Fruit fly (Drosophila melanogaster): ENCODE data around the gene Pgd.

The Pgd gene

dm6 chrX:2107782-2108409 lies 37.0 kb upstream of the Pgd start:
- no peak for TF ChIP-seq Dfd (GFP tag; optimal IDR thresholded peaks at IDR 0.05)
- no peak for TF ChIP-seq br (GFP tag; optimal IDR thresholded peaks at IDR 0.05)
- TF ChIP-seq fru (GFP tag; optimal IDR thresholded peaks at IDR 0.05), result no peak
- TF ChIP-seq CG9705 (GFP tag; optimal IDR thresholded peaks at IDR 0.05), result no peak
- no peak for TF ChIP-seq ey (GFP tag; optimal IDR thresholded peaks at IDR 0.05)
- TF ChIP-seq sv (GFP tag; optimal IDR thresholded peaks at IDR 0.05), result no peak
- TF ChIP-seq Dif (GFP tag; optimal IDR thresholded peaks at IDR 0.05; ENCODE audit: partially characterized antibody), result no peak
- TF ChIP-seq woc (GFP tag; optimal IDR thresholded peaks at IDR 0.05), result no peak
- TF ChIP-seq CG32264 (GFP tag; optimal IDR thresholded peaks at IDR 0.05), result no peak
- TF ChIP-seq psq (GFP tag; optimal IDR thresholded peaks at IDR 0.05), result no peak
- TF ChIP-seq Rel (GFP tag; optimal IDR thresholded peaks at IDR 0.05), result no peak
- no peak for TF ChIP-seq Rel (tag; optimal IDR thresholded peaks at IDR 0.05)
- no peak for TF ChIP-seq Abd-B (GFP tag; optimal IDR thresholded peaks at IDR 0.05)
- TF ChIP-seq Hr78 (GFP tag; optimal IDR thresholded peaks at IDR 0.05), result no peak
- no peak for TF ChIP-seq Mio (GFP tag; optimal IDR thresholded peaks at IDR 0.05)

DNA sequence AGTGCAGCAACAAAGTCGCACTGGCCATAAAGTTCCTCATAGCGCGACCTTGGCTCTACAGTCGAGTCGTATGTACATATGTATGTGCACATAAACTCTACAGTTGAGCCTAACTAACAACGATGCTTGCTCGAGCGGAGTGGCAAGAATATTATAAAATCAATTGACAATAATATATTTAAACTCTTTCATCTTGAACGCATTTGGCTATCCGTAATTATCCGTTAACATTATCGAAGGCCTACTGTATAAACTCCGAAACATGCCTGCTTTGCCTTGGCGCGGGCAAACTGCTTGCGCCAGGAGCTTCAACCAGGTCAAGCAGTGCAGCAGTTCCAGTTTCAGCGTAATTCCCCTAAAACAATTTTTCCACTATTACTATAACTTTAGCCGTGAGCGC lies 36.3 kb upstream of the Pgd start:
- TF ChIP-seq sv (GFP tag; optimal IDR thresholded peaks at IDR 0.05), result no peak
- no peak for TF ChIP-seq jim (GFP tag; optimal IDR thresholded peaks at IDR 0.05)
- TF ChIP-seq CrebA (GFP tag; optimal IDR thresholded peaks at IDR 0.05; ENCODE audit: borderline replicate concordance), result no peak
- no peak for TF ChIP-seq psq (GFP tag; optimal IDR thresholded peaks at IDR 0.05)
- no peak for TF ChIP-seq Rel (GFP tag; optimal IDR thresholded peaks at IDR 0.05)
- no peak for TF ChIP-seq Rel (tag; optimal IDR thresholded peaks at IDR 0.05)
- TF ChIP-seq Vsx2 (GFP tag; optimal IDR thresholded peaks at IDR 0.05; ENCODE audit: partially characterized antibody), result no peak
- TF ChIP-seq dl (GFP tag; optimal IDR thresholded peaks at IDR 0.05; ENCODE audit: insufficient read depth in 1 of 2, partially characterized antibody in 2 of 2), result no peak
- TF ChIP-seq fru (GFP tag; optimal IDR thresholded peaks at IDR 0.05), result no peak
- no peak for TF ChIP-seq h (GFP tag; optimal IDR thresholded peaks at IDR 0.05)
- TF ChIP-seq Abd-B (GFP tag; optimal IDR thresholded peaks at IDR 0.05), result no peak
- TF ChIP-seq br (GFP tag; optimal IDR thresholded peaks at IDR 0.05), result no peak

DNA sequence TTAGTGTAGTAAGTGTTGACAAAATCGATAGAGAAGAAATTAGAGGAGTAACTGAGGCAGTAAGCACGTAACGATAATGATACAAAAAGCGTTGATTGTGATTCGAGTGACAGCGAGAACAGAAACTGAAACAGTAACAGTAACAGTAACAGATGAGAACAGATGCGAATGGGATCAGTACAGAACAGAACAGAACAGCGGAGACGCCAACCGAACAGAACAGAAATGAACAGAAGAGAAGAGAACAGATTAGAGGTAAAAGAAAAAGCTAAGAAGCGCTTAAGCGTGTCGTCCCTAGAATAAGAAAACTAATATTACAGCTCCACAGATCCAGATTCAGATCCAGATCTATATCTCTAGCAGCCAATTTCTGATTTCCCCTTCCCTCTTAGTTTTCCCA lies 32.3 kb upstream of the Pgd start:
- no peak for TF ChIP-seq Jra (GFP tag; optimal IDR thresholded peaks at IDR 0.05)
- TF ChIP-seq pan (optimal IDR thresholded peaks at IDR 0.05), result no peak
- peak; percentile 74 for TF ChIP-seq Myc (optimal IDR thresholded peaks at IDR 0.05)
- no peak for TF ChIP-seq dsf (GFP tag; optimal IDR thresholded peaks at IDR 0.05; ENCODE audit: borderline replicate concordance)
- TF ChIP-seq Mio (GFP tag; optimal IDR thresholded peaks at IDR 0.05), result no peak
- TF ChIP-seq brk (GFP tag; optimal IDR thresholded peaks at IDR 0.05), result no peak
- TF ChIP-seq rgr (GFP tag; optimal IDR thresholded peaks at IDR 0.05), result no peak

DNA sequence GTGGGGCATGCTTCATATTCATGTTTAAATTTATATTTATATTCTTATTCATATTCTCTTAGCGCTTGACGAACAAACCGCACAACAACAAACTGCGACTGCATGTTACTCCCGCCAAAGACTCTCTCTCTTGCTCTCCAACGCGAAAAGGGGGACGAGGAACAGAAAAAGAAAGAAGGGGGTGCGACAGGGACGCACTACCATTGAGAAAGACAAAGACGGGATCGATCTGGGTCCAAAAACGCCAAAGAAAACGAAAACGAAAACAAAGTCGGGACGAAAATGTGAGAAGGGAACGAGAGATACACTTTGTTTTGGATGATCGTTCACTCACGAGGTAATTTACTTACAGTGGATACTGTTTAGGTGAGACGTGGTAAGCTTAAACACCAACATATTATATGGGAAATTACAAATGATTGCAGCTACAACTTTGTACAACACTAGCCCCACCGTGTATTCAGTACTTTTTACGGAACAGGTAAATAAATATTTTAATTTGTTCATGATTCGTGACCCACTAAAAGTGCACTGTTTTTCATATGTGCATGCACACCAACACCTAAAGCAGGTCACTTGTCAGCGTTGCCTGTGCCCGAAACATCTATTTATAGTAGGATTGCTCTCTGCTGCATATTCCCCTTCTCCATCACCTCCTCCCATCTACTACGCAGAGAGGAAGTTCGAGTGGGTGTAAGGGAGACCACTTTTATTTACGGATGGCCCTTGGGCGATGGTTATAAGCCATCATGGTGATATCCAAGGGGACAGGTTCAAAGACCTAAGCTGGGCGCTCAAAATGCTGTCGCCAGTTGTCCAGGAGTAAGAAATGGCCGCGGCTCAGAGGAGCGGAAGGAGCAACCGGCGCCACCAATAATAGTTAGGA lies 23.0 kb upstream of the Pgd start:
- TF ChIP-seq CG9705 (GFP tag; optimal IDR thresholded peaks at IDR 0.05), result peak; percentile 1
- TF ChIP-seq Hr83 (GFP tag; optimal IDR thresholded peaks at IDR 0.05; ENCODE audit: poor library complexity, severe bottlenecking), result no peak
- TF ChIP-seq ey (GFP tag; optimal IDR thresholded peaks at IDR 0.05), result peak; percentile 71
- no peak for TF ChIP-seq Abd-B (GFP tag; optimal IDR thresholded peaks at IDR 0.05)
- TF ChIP-seq pan (optimal IDR thresholded peaks at IDR 0.05), result no peak
- TF ChIP-seq N (GFP tag; optimal IDR thresholded peaks at IDR 0.05), result no peak
- TF ChIP-seq Dif (GFP tag; optimal IDR thresholded peaks at IDR 0.05; ENCODE audit: partially characterized antibody), result peak; percentile 56
- TF ChIP-seq Jra (GFP tag; optimal IDR thresholded peaks at IDR 0.05), result peak; percentile 2
- TF ChIP-seq woc (GFP tag; optimal IDR thresholded peaks at IDR 0.05), result peak; percentile 77
- peak; percentile 85 for TF ChIP-seq fru (GFP tag; optimal IDR thresholded peaks at IDR 0.05)
- no peak for TF ChIP-seq lola (GFP tag; optimal IDR thresholded peaks at IDR 0.05)
- no peak for TF ChIP-seq sage (GFP tag; optimal IDR thresholded peaks at IDR 0.05)
- no peak for TF ChIP-seq jim (GFP tag; optimal IDR thresholded peaks at IDR 0.05)
- TF ChIP-seq foxo (GFP tag; optimal IDR thresholded peaks at IDR 0.05), result peak in 1 of 2 experiments; percentile 79
- peak; percentile 76 for TF ChIP-seq h (GFP tag; optimal IDR thresholded peaks at IDR 0.05)
- no peak for TF ChIP-seq dl (GFP tag; optimal IDR thresholded peaks at IDR 0.05; ENCODE audit: insufficient read depth in 1 of 2, partially characterized antibody in 2 of 2)
- TF ChIP-seq CG32264 (GFP tag; optimal IDR thresholded peaks at IDR 0.05), result no peak
- peak; percentile 67 for TF ChIP-seq OdsH (GFP tag; optimal IDR thresholded peaks at IDR 0.05)
- no peak for TF ChIP-seq dmrt93B (GFP tag; optimal IDR thresholded peaks at IDR 0.05)
- peak; percentile 59 for TF ChIP-seq Hnf4 (GFP tag; optimal IDR thresholded peaks at IDR 0.05)
- TF ChIP-seq HLH106 (tag; optimal IDR thresholded peaks at IDR 0.05), result peak; percentile 64
- peak; percentile 97 for TF ChIP-seq psq (GFP tag; optimal IDR thresholded peaks at IDR 0.05)
- TF ChIP-seq rgr (GFP tag; optimal IDR thresholded peaks at IDR 0.05), result peak; percentile 72
- TF ChIP-seq Sp1 (GFP tag; optimal IDR thresholded peaks at IDR 0.05), result peak; percentile 39
- TF ChIP-seq brk (GFP tag; optimal IDR thresholded peaks at IDR 0.05), result peak; percentile 61
- no peak for TF ChIP-seq tai (GFP tag; optimal IDR thresholded peaks at IDR 0.05)
- no peak for TF ChIP-seq Myc (optimal IDR thresholded peaks at IDR 0.05)
- TF ChIP-seq sv (GFP tag; optimal IDR thresholded peaks at IDR 0.05), result no peak
- no peak for TF ChIP-seq Rel (GFP tag; optimal IDR thresholded peaks at IDR 0.05)
- TF ChIP-seq Rel (tag; optimal IDR thresholded peaks at IDR 0.05), result peak; percentile 45
- TF ChIP-seq usp (GFP tag; optimal IDR thresholded peaks at IDR 0.05), result no peak
- TF ChIP-seq br (GFP tag; optimal IDR thresholded peaks at IDR 0.05), result peak; percentile 62
- no peak for TF ChIP-seq CrebA (GFP tag; optimal IDR thresholded peaks at IDR 0.05; ENCODE audit: borderline replicate concordance)
- TF ChIP-seq Mio (GFP tag; optimal IDR thresholded peaks at IDR 0.05), result no peak

Data from whole organism, wandering third instar larva.